Fruit fly (Drosophila melanogaster): ENCODE results near the gene alpha-Cat.

DNA sequence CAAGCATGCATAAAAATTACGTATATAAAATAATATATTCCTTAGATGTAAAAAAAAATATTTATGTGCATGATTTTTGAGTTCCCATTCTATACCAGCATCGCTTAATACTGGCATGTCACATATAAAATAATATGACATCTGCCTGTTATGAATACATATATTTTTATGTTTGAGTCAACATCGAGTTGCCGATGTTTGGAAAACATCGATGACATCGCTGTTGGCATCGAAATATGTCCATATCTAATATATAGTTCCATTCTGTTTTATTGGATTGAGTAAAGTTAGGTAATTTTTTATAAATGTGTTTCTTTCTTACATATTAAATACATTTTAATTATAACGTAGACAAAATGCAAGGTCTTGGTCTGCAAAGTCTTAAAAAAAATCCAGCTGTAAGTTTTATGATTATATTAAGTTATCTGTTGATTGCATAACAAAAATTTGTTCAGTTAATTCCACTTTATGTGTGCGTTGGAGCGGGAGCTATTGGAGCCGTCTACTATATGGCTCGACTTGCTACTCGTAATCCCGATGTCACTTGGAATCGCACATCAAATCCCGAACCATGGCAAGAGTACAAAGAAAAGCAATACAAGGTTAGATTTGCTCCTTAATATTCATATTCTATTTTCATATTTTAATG lies 1.3 kb upstream of the alpha-Cat start, which contains the start of gene ND-MLRQ:
- TF ChIP-seq CG12605 (GFP tag; IDR thresholded peaks at IDR 0.05) (no peak), gl (tag; optimal IDR thresholded peaks at IDR 0.05) (no peak), EcR (GFP tag; optimal IDR thresholded peaks at IDR 0.05) (no peak), Pif1A (GFP tag; optimal IDR thresholded peaks at IDR 0.05) (no peak), CG32121 (GFP tag; IDR thresholded peaks at IDR 0.05) (no peak), CG17806 (tag; optimal IDR thresholded peaks at IDR 0.05) (no peak), CG4496 (GFP tag; IDR thresholded peaks at IDR 0.05) (no peak)

Data from whole organism, pupa.